Worm (Caenorhabditis elegans) whole organism, L1 larva: Measurements from ENCODE around the gene F15A8.1.
A peak's percentile ranks its signal among the peaks of the same experiment; 100 is the strongest.

Experiments
- C16A3.4 ChIP-seq: fragments of 150-350 bp; optimal IDR thresholded peaks from 2 replicates; lab custom pipeline; 2014; ENCODE audit warnings: missing biosample characterization, missing genetic modification characterization
- C34B4.2 ChIP-seq: sonication (generic microtip); optimal IDR thresholded peaks from 2 replicates; lab custom pipeline; 2017; ENCODE audit warnings: mild to moderate bottlenecking, missing genetic modification characterization, missing compliant biosample characterization
- F16B12.6 ChIP-seq: fragments of 150-350 bp; optimal IDR thresholded peaks from 2 replicates; lab custom pipeline; 2014; ENCODE audit warnings: missing biosample characterization, missing genetic modification characterization
- Y116A8C.19 ChIP-seq: sonication (generic microtip); optimal IDR thresholded peaks from 2 replicates; lab custom pipeline; 2016; ENCODE audit warnings: missing compliant biosample characterization, missing genetic modification characterization, borderline replicate concordance
- aly-2 ChIP-seq: fragments of 150-350 bp; optimal IDR thresholded peaks from 2 replicates; lab custom pipeline; 2014; ENCODE audit warnings: missing biosample characterization, missing genetic modification characterization
- blmp-1 ChIP-seq: fragments of 150-350 bp; optimal IDR thresholded peaks from 2 replicates; lab custom pipeline; 2014; ENCODE audit warnings: missing biosample characterization, missing genetic modification characterization
- ceh-63 ChIP-seq: fragments of 200-800 bp; sonication (Bioruptor generic); optimal IDR thresholded peaks from 2 replicates; lab custom pipeline; 2018; ENCODE audit warnings: mild to moderate bottlenecking, missing genetic modification characterization, missing compliant biosample characterization
- ceh-8 ChIP-seq: fragments of 200-800 bp; sonication (Bioruptor generic); optimal IDR thresholded peaks from 2 replicates; lab custom pipeline; 2018; ENCODE audit warnings: mild to moderate bottlenecking, missing genetic modification characterization, moderate library complexity, missing compliant biosample characterization
- ceh-82 ChIP-seq, 3 experiments: fragments of 150-350 bp in 1 of 3; sonication (generic microtip) in 2 of 3; optimal IDR thresholded peaks; 2 replicates each; lab custom pipeline; 2014 to 2017; ENCODE audit warnings: missing biosample characterization in 3 of 3, missing genetic modification characterization in 3 of 3
- ceh-90 ChIP-seq: sonication (generic microtip); optimal IDR thresholded peaks from 2 replicates; lab custom pipeline; 2016; ENCODE audit warnings: missing genetic modification characterization, missing compliant biosample characterization
- dsc-1 ChIP-seq: sonication (generic microtip); optimal IDR thresholded peaks from 2 replicates; lab custom pipeline; 2016; ENCODE audit warnings: mild to moderate bottlenecking, missing genetic modification characterization, missing compliant biosample characterization
- efl-1 ChIP-seq, 4 experiments: fragments of 150-350 bp; optimal IDR thresholded peaks in 3 of 4; peaks in 1 of 4; 1 replicate in 1 of 4; 2 replicates in 3 of 4; lab custom pipeline; 2014; ENCODE audit warnings: missing biosample characterization in 2 of 4, missing genetic modification characterization in 2 of 4, missing genetic modification reagents in 2 of 4
- efl-3 ChIP-seq: fragments of 200-800 bp; sonication (Bioruptor generic); optimal IDR thresholded peaks from 2 replicates; lab custom pipeline; 2018; ENCODE audit warnings: mild to moderate bottlenecking, missing genetic modification characterization, missing compliant biosample characterization
- egl-13 ChIP-seq: sonication (generic microtip); optimal IDR thresholded peaks from 2 replicates; lab custom pipeline; 2016; ENCODE audit warnings: missing genotype, missing genetic modification reagents, missing genetic modification characterization, missing compliant biosample characterization
- egl-27 ChIP-seq, 2 experiments: fragments of 150-350 bp in 1 of 2; sonication (generic microtip); optimal IDR thresholded peaks; 3 replicates each; lab custom pipeline; 2017 to 2018; ENCODE audit warnings: missing biosample characterization in 2 of 2, missing genetic modification characterization in 2 of 2, missing genetic modification reagents in 2 of 2
- elt-3 ChIP-seq, 6 experiments: fragments of 150-350 bp in 1 of 6; sonication (generic microtip); optimal IDR thresholded peaks; 2 replicates each; lab custom pipeline; 2017 to 2018; ENCODE audit warnings: missing biosample characterization in 6 of 6, missing genetic modification characterization in 6 of 6, inconsistent platforms in 1 of 6
- fkh-10 ChIP-seq: sonication (generic microtip); optimal IDR thresholded peaks from 2 replicates; lab custom pipeline; 2017; ENCODE audit warnings: missing biosample characterization, missing genetic modification reagents, missing genetic modification characterization
- fkh-8 ChIP-seq: sonication (generic microtip); optimal IDR thresholded peaks from 2 replicates; lab custom pipeline; 2016; ENCODE audit warnings: mild to moderate bottlenecking, missing genetic modification characterization, missing compliant biosample characterization
- fos-1 ChIP-seq: fragments of 150-350 bp; optimal IDR thresholded peaks from 2 replicates; lab custom pipeline; 2014; ENCODE audit warnings: missing biosample characterization, missing genetic modification characterization
- hlh-17 ChIP-seq: fragments of 200-800 bp; sonication (Bioruptor generic); optimal IDR thresholded peaks from 2 replicates; lab custom pipeline; 2018; ENCODE audit warnings: missing genetic modification characterization, mild to moderate bottlenecking, missing compliant biosample characterization, moderate library complexity, borderline replicate concordance
- hlh-4 ChIP-seq: sonication (generic microtip); optimal IDR thresholded peaks from 2 replicates; lab custom pipeline; 2016; ENCODE audit warnings: mild to moderate bottlenecking, missing genetic modification characterization, missing compliant biosample characterization
- irx-1 ChIP-seq: sonication (generic microtip); optimal IDR thresholded peaks from 2 replicates; lab custom pipeline; 2016; ENCODE audit warnings: missing genetic modification characterization, missing compliant biosample characterization
- lin-13 ChIP-seq: fragments of 150-350 bp; optimal IDR thresholded peaks from 2 replicates; lab custom pipeline; 2014; ENCODE audit warnings: missing biosample characterization, missing genetic modification reagents, missing genetic modification characterization
- lin-14 ChIP-seq: fragments of 200-800 bp; sonication (Bioruptor generic); optimal IDR thresholded peaks from 2 replicates; lab custom pipeline; 2018; ENCODE audit warnings: mild to moderate bottlenecking, missing genetic modification characterization, moderate library complexity, missing compliant biosample characterization
- lin-35 ChIP-seq, 2 experiments: fragments of 150-350 bp; optimal IDR thresholded peaks; 2 replicates each; lab custom pipeline; 2014; ENCODE audit warnings: missing biosample characterization in 2 of 2, missing genetic modification characterization in 2 of 2, missing genetic modification reagents in 2 of 2
- lin-39 ChIP-seq: fragments of 150-350 bp; optimal IDR thresholded peaks from 2 replicates; lab custom pipeline; 2014; ENCODE audit warnings: missing biosample characterization, missing genetic modification reagents, missing genetic modification characterization
- mdl-1 ChIP-seq, 2 experiments: fragments of 150-350 bp; optimal IDR thresholded peaks; 2 replicates each; lab custom pipeline; 2014 to 2017; ENCODE audit warnings: missing biosample characterization in 2 of 2, missing genetic modification characterization in 2 of 2, inconsistent platforms in 1 of 2
- mep-1 ChIP-seq: fragments of 150-350 bp; optimal IDR thresholded peaks from 2 replicates; lab custom pipeline; 2014; ENCODE audit warnings: missing biosample characterization, missing genetic modification characterization
- nhr-11 ChIP-seq: fragments of 150-350 bp; optimal IDR thresholded peaks from 2 replicates; lab custom pipeline; 2014; ENCODE audit warnings: missing biosample characterization, missing genetic modification characterization
- nhr-12 ChIP-seq: sonication (generic microtip); optimal IDR thresholded peaks from 2 replicates; lab custom pipeline; 2017; ENCODE audit warnings: missing biosample characterization, missing genetic modification characterization
- nhr-19 ChIP-seq: fragments of 200-800 bp; sonication (Bioruptor generic); conservative IDR thresholded peaks from 2 replicates; pipeline ENCODE4 v1.3.6; 2022; ENCODE audit warnings: missing genetic modification characterization, missing compliant biosample characterization
- nhr-20 ChIP-seq: sonication (generic microtip); optimal IDR thresholded peaks from 2 replicates; lab custom pipeline; 2016; ENCODE audit warnings: mild to moderate bottlenecking, missing genetic modification characterization, missing compliant biosample characterization
- nhr-237 ChIP-seq: fragments of 150-350 bp; optimal IDR thresholded peaks from 2 replicates; lab custom pipeline; 2014; ENCODE audit warnings: missing biosample characterization, missing genetic modification characterization
- nhr-47 ChIP-seq: sonication (generic microtip); optimal IDR thresholded peaks from 2 replicates; lab custom pipeline; 2016; ENCODE audit warnings: mild to moderate bottlenecking, missing genetic modification characterization, moderate library complexity, missing compliant biosample characterization
- nhr-84 ChIP-seq: sonication (generic microtip); optimal IDR thresholded peaks from 2 replicates; lab custom pipeline; 2017; ENCODE audit warnings: missing biosample characterization, missing genetic modification characterization
- pqm-1 ChIP-seq: sonication (generic microtip); optimal IDR thresholded peaks from 3 replicates; lab custom pipeline; 2017; ENCODE audit warnings: missing biosample characterization, missing genetic modification characterization
- rnt-1 ChIP-seq: sonication (generic microtip); optimal IDR thresholded peaks from 2 replicates; lab custom pipeline; 2016; ENCODE audit warnings: mild to moderate bottlenecking, missing genetic modification characterization, moderate library complexity, missing compliant biosample characterization
- skn-1 ChIP-seq: fragments of 150-350 bp; optimal IDR thresholded peaks from 2 replicates; lab custom pipeline; 2014; ENCODE audit warnings: missing biosample characterization, missing genetic modification characterization
- sox-4 ChIP-seq: sonication (generic microtip); optimal IDR thresholded peaks from 2 replicates; lab custom pipeline; 2016; ENCODE audit warnings: missing genetic modification characterization, missing compliant biosample characterization
- sptf-1 ChIP-seq: fragments of 150-350 bp; optimal IDR thresholded peaks from 2 replicates; lab custom pipeline; 2014; ENCODE audit warnings: missing biosample characterization, missing genetic modification characterization
- swsn-7 ChIP-seq: sonication (generic microtip); optimal IDR thresholded peaks from 2 replicates; lab custom pipeline; 2016; ENCODE audit warnings: missing genetic modification characterization, missing compliant biosample characterization
- unc-62 ChIP-seq: fragments of 150-350 bp; optimal IDR thresholded peaks from 2 replicates; lab custom pipeline; 2014; ENCODE audit warnings: missing biosample characterization, missing genetic modification reagents, missing genetic modification characterization
- xbp-1 ChIP-seq: sonication (generic microtip); optimal IDR thresholded peaks from 2 replicates; lab custom pipeline; 2016; ENCODE audit warnings: missing genetic modification characterization, missing compliant biosample characterization
- zag-1 ChIP-seq: fragments of 150-350 bp; optimal IDR thresholded peaks from 2 replicates; lab custom pipeline; 2014; ENCODE audit warnings: missing biosample characterization, missing genetic modification characterization
- zip-4 ChIP-seq: fragments of 200-800 bp; sonication (Bioruptor generic); optimal IDR thresholded peaks from 2 replicates; lab custom pipeline; 2018; ENCODE audit warnings: mild to moderate bottlenecking, missing genetic modification characterization, moderate library complexity, missing compliant biosample characterization
- ztf-11 ChIP-seq, 2 experiments: sonication (generic microtip); optimal IDR thresholded peaks; 2 replicates each; lab custom pipeline; 2016 to 2017; ENCODE audit warnings: missing genetic modification characterization in 2 of 2, missing biosample characterization in 1 of 2, missing compliant biosample characterization in 1 of 2

The F15A8.1 gene

DNA sequence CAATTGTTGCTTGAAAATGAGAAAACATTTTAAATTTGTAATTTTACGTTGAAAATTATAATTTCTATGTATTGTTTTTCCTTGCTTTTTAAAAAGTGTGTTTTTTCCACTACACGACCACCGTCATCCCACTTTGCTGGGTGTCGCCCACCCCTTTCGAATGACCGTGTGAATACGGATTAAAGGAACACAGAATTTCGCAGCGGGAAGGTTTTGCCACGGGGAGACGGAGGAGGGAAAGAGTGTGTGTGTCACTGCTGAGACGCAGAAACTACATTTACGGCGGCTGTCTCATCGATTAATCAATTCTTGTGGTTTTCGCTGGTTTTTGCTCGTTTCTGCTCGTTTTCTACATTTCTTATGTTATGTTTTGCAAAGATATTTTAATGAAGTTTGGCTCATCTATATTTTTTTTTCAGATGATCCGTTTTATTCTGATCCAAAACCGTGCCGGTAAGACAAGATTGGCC lies 17.1 kb downstream of the F15A8.1 start, which contains the start of gene aps-2 (continued):
- TF ChIP-seq fkh-8 (tag; lab: Kevin White, UChicago) (peak; percentile 26), efl-1 (optimal IDR thresholded peaks at IDR 0.05; lab: Kevin White, UChicago) (peak; percentile 48 to 69), efl-1 (GFP tag; optimal IDR thresholded peaks at IDR 0.05 in 1 of 2; lab: Kevin White, UChicago) (peak in 1 of 2 experiments; percentile 90), nhr-12 (tag; lab: Kevin White, UChicago) (no peak), elt-3 (tag; optimal IDR thresholded peaks at IDR 0.05; lab: Kevin White, UChicago) (no peak), C34B4.2 (tag; lab: Kevin White, UChicago) (no peak), ceh-63 (GFP tag; lab: Kevin White, UChicago) (no peak), nhr-11 (tag; lab: Kevin White, UChicago) (no peak), zag-1 (tag; lab: Kevin White, UChicago) (no peak), ztf-11 (tag; optimal IDR thresholded peaks at IDR 0.05; lab: Kevin White, UChicago) (no peak), ceh-90 (tag; lab: Kevin White, UChicago) (no peak), skn-1 (tag; lab: Kevin White, UChicago) (no peak), nhr-237 (no peak), blmp-1 (peak; percentile 22), ceh-82 (tag; optimal IDR thresholded peaks at IDR 0.05; lab: Kevin White, UChicago) (peak in 2 of 3 experiments; percentile 5 to 67), F16B12.6 (tag; lab: Kevin White, UChicago) (peak; percentile 15), nhr-19 (GFP tag; lab: Robert Waterston, UW) (peak; percentile 38), sptf-1 (tag; lab: Kevin White, UChicago) (no peak), nhr-47 (tag; lab: Kevin White, UChicago) (peak; percentile 69), xbp-1 (peak; percentile 71), mdl-1 (tag; optimal IDR thresholded peaks at IDR 0.05; lab: Kevin White, UChicago) (peak in 1 of 2 experiments; percentile 8), lin-13 (GFP tag; lab: Kevin White, UChicago) (no peak), efl-3 (GFP tag; lab: Kevin White, UChicago) (no peak), egl-13 (peak; percentile 13), fkh-10 (GFP tag; lab: Kevin White, UChicago) (peak; percentile 39), swsn-7 (tag; lab: Kevin White, UChicago) (peak; percentile 57), nhr-84 (tag; lab: Kevin White, UChicago) (no peak), pqm-1 (tag; lab: Kevin White, UChicago) (no peak), zip-4 (GFP tag; lab: Kevin White, UChicago) (no peak), nhr-20 (tag; lab: Kevin White, UChicago) (peak; percentile 53), rnt-1 (peak; percentile 62), irx-1 (tag; lab: Kevin White, UChicago) (no peak), lin-14 (GFP tag; lab: Kevin White, UChicago) (peak; percentile 74), fos-1 (tag; lab: Kevin White, UChicago) (no peak), C16A3.4 (tag; lab: Kevin White, UChicago) (peak; percentile 45), lin-35 (GFP tag; optimal IDR thresholded peaks at IDR 0.05; lab: Kevin White, UChicago) (peak; percentile 32 to 61), mep-1 (tag; lab: Kevin White, UChicago) (peak; percentile 38), ceh-8 (GFP tag; lab: Kevin White, UChicago) (no peak), Y116A8C.19 (tag; lab: Kevin White, UChicago) (no peak), unc-62 (GFP tag; lab: Kevin White, UChicago) (no peak), lin-39 (peak; percentile 28), aly-2 (tag; lab: Kevin White, UChicago) (no peak), egl-27 (tag; optimal IDR thresholded peaks at IDR 0.05; lab: Kevin White, UChicago) (no peak), hlh-4 (tag; lab: Kevin White, UChicago) (no peak), sox-4 (no peak), dsc-1 (tag; lab: Kevin White, UChicago) (no peak), hlh-17 (GFP tag; lab: Kevin White, UChicago) (no peak)
